Fruit fly (Drosophila melanogaster): ENCODE measurements around the gene CG42394.

The CG42394 gene

DNA sequence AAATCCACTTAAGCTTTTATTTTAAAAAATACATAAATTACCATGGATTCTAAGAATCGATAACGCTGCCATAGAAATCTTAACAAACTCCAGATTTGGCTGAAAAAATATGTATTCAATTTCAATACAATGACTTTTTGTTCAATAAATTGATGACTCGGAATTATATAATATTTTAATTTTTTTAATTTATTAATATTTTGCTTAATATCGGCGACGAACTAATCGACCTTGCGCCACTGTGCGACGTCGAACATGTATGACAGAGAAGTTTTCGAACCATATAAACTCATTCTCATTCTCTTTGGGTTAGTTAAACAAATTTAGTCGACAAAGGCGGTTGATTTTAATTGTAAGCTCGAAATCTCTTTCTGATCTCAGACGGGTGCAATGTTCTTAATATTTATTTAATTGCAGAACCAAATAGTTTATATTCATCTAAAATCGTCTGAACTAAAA lies at the start of gene CG42394:
Gene CG42394, plus strand, starts transcription at position 311 of the 459 bp plus-strand sequence.
- peak; percentile 86 for TF ChIP-seq noc (tag; optimal IDR thresholded peaks at IDR 0.05)

DNA sequence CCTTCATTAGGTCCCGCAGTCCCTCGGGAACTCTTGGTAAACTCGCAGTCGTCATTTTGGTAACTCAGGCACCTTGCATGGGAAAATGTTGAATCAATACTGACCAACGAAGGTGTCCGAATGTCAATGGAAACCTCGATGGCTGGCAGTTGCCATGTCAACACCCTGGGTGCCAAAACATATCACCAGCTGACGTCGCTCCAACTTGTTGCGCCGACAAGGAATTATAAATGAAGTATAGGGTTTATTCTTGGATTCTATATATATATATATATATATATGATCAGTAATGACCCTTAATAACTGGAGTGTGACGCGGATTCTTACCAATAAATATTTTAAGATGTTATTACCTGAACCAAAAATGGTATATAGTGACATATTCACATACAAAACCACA lies 45.8 kb upstream of the CG42394 start, which contains the start of gene CG14692:
Gene CG14692, minus strand, starts transcription at position 101 of the 400 bp plus-strand sequence.
- no peak for TF ChIP-seq noc (tag; optimal IDR thresholded peaks at IDR 0.05)

DNA sequence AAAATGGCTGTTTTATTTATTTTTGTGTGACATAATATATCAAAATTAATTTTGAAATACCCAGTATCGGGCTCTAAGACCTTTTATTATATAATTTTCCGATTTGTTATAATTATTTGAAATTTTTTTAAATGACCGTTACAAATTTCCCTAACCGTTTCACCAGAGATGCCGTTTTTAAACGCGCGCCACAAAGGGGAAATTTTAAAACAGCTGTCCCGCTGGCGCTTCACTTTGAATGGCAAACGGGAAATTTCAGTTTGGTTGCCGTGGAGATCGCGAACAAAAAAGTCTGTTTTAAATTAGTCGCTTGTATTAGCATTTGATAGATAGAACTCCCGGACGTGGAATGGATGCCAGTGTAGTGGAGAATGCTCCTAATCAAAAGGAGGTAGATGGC lies 34.6 kb upstream of the CG42394 start, which contains the start of the genes CG14693 and TTLL15:
Gene CG14693, minus strand, starts transcription at position 16 of the 400 bp plus-strand sequence.
Gene TTLL15, plus strand, starts transcription at position 257 of the 400 bp plus-strand sequence.
- TF ChIP-seq noc (tag; optimal IDR thresholded peaks at IDR 0.05), result no peak

DNA sequence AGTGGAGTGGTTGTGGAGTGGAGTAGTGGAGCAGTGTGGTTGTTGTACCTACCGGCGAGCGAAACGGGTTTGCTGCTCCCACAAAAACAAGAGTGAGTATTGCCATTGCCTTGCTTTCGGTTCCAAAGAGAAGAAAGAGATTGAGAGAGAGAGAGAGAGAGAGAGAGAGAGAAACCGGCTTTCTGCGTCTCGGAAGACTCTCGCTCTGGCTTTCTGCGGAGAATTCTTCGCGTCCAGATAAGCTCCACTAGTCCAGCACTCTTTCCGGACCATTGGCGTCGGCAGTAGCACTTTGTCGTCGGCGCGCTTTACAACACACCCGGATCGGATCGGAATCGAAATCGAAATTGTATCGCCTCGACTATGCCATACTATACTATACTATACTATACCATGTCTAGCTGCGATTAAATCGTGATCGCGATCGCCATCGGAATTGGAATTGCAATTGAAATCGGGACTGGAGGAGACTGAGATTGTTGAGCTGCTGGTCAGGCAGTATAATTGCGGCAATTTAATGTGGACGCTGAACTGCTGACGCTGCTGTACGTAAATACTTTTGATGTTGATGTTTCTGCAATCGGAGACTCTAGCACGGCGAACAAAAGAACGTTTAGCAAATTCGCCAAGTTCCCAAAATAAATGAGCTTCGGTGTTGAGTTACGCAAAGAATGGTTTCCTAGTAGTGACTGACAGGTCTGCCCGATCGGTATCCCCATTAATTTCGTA lies 22.7 kb upstream of the CG42394 start, which contains the start of gene Cad86C:
Gene Cad86C, plus strand, starts transcription at position 284 of the 729 bp plus-strand sequence.
- no peak for TF ChIP-seq noc (tag; optimal IDR thresholded peaks at IDR 0.05)

DNA sequence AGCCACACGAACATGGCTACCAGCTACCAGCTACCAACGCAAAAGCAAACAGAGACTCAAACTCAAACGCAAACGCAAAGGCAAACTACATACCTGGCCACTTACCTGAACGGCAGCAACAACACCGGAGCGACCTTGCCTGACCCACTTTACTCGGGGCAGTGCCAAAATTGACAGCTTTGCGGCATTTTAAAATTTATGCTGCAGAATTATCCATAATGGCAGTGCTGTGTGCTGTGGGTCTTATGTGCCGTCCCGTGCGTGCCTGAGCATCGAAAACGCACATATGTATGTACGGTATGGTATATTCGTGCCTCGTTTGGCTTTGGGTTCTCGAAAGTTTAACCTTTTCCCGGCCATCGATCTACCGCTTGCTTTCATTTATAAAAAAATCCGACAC lies 20.9 kb upstream of the CG42394 start:
- TF ChIP-seq noc (tag; optimal IDR thresholded peaks at IDR 0.05), result no peak

DNA sequence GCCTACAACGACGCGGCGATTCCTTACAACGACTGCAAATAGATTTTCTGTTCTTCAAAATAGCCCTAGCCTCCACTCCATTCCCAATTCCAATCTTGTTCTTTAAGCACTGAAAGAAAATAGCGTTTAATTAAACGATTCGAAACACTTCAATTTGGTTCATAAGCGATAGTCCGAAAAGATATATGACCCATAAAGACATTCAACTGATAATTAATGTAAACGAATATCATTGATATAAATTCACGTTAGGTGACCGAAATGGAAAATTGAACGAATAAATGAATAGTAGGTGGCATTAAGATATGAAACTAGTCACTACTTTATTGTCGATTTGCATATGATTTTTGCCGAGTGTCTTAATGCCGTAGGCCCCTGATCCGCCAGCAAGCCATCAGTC lies 19.9 kb upstream of the CG42394 start:
- no peak for TF ChIP-seq noc (tag; optimal IDR thresholded peaks at IDR 0.05)

DNA sequence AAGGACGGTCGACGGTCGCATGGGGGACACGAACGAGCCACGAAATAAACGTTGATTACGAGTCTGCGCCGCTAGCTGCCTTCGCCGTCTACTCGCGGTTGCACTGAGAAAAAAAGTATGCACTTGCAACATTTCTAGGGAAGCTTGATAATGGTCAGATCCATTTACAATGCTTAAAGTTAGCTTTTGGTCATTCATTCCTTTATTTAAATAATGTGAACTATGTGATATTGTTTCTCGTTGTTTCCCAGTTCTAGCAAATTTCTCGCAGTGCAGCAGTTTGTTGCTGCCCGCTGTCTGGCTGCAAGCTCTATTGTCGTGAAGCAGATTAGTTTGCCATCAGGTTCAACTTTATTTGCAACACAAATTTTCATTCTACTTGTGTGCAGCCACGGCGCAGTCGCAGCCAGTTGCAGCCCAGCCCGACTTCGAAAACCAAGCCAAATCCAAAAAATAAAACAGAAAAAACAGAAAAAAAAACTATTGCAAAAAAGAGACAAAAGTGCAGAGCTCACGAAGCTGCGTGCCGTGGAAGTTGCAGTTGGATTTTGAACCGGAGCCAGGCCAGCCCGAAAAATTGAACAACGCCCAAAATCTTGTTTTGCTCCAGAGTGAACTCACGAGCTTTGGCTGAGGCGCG lies 17.0 kb upstream of the CG42394 start:
- no peak for TF ChIP-seq noc (tag; optimal IDR thresholded peaks at IDR 0.05)

DNA sequence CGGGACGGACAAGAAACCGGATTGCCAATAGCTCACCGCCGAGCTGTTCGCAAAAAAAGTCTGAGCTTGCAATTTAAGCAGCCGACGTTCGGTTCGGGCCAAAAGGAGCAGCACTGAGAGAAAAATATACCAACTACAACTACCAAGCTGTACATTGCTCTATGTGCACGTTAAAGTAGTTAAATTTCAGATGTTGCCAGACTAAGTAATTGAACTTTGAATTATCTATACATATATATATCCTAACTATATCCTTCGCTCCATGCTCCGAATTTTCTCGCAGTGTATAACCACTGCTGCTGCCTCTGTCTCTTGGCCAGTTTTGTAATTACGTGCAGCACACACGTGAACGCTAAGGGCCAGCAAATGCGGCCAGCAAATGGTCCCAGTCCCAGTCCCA lies 14.7 kb upstream of the CG42394 start:
- no peak for TF ChIP-seq noc (tag; optimal IDR thresholded peaks at IDR 0.05)

DNA sequence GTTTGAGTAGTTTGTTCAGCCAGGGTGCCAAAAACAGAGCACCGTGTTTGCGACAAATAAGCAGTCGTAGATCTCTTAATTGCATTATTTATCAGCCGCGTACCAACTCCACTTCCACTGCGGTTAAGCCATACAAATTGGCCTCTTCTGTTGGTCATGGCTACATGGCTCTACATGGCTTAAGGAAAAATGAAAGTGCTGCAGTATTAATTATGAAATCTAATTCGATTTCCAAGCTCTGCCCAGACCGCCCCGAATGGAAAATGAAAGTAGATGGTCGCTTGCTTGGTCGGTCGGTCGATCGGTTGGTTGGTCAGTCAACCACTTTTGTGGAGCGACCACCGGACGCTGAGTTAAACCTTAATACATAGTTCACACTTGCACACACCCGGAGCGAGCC lies 12.7 kb upstream of the CG42394 start:
- TF ChIP-seq noc (tag; optimal IDR thresholded peaks at IDR 0.05), result no peak

DNA sequence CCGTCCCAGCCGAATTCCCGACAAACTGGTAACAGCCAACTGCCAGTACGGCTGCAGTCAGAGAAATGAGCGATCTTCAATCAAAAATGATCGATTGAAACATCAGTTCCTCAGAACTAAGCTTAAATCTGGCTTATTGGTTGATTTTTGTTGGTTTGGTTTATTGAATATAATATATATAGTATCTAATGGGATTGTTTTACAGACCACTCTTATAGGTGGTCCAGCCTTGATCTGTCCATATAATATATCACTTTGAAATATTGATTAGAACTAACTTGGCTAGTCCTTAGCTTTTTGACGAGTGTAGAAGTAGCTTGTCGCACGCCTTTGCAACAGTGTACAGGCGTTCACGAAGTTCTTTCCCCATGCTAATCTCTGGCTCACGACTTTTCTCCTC lies 7.2 kb upstream of the CG42394 start:
- TF ChIP-seq noc (tag; optimal IDR thresholded peaks at IDR 0.05), result no peak

DNA sequence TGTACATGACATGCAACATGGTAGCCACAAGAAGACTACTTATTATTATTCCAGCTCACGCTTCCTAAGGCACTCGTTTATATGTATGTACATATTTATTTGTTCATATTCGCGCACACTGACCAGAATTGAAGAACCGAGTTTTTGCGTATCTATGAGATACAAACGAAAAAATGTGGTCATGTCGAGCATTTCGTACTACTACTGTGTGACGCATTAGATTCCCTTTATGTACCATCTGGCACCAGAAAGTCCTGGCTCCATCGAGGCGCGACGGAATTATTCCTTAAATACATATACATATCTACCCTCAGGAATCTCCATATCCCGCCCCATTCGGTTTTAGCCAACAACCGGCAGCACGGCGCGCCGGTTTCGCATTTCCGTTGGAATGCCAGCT lies 1.0 kb downstream of the CG42394 start:
- no peak for TF ChIP-seq noc (tag; optimal IDR thresholded peaks at IDR 0.05)

DNA sequence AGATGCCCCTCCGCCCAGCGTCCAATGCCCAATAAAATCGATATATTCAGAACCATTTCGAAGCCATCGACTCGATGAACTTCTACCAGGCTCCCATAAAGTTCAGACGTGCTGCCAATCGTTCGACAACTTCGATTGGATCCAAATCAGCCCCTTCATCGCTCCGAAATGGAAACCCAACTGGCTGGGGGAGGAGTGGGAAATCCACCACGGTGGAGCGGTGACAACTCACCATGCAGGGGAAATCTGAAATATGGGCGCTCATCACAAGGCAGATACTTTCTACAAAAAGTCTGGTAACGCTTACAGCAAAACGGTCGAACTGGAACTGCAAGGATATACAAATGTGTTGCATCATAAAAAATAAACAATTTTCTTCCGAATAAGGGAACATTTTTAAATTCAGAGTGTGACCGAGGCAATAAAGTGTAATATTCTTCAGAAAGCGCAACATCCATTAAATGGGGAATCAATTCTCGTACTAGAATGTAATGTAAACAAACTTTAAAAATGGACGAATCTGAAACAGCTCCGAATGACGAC lies 2.7 kb downstream of the CG42394 start, which contains the start of gene CG4565:
Gene CG4565, plus strand, starts transcription at position 493 of the 543 bp plus-strand sequence.
- no peak for TF ChIP-seq noc (tag; optimal IDR thresholded peaks at IDR 0.05)

DNA sequence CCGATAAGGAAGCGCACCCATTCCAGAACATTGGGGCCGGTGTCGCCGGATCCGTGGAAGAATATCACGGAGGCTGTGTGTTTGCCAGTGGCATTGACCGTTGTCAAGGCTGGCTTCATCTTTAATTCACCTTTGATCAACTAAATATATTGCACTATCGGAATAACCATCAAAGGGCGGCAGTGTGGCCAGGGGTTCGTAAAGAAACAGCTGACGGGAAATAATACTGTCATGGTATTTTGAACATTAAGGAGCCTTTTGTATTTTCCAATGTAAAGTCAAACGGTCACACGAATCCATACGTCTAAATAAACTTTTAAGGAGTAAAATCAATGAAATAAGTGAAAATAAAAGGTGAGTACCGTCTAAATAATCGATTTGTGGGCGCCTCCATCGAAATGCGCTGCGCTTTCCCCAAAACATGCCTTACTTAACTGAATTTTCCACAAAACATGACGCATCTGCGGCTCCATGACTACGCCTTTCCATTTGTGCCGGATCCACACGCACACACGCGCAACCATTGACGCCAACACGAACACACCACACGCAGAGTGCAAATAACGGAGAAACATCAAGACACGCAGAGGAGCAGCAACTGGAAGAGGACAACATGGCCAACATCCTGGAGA lies 4.7 kb downstream of the CG42394 start, which contains the start of the genes CG6567 and CG4511:
Gene CG6567, minus strand, starts transcription at position 209 of the 632 bp plus-strand sequence.
Gene CG4511, plus strand, starts transcription at position 259 of the 632 bp plus-strand sequence.
- peak; percentile 10 for TF ChIP-seq noc (tag; optimal IDR thresholded peaks at IDR 0.05)

DNA sequence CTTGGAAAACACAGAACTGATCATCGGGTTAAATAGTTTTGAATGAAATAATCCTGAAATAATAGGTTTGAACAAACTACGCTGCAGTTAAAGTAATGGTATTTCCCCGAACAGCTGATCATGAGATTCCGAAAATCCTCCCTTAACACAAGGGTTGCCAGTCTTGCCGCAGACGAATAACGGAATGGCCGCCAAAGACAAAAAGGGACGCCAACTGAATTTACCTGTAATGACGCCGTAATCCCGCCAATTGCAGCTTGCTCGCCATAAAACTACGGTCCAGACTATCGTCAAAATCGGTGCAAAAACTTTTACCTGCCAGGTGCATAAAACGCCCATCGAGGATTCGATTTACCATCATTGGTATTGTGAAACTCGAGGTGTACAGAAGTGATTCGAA lies 7.0 kb downstream of the CG42394 start, which contains the start of gene CG4570:
Gene CG4570, plus strand, starts transcription at position 190 of the 400 bp plus-strand sequence.
- TF ChIP-seq noc (tag; optimal IDR thresholded peaks at IDR 0.05), result no peak

DNA sequence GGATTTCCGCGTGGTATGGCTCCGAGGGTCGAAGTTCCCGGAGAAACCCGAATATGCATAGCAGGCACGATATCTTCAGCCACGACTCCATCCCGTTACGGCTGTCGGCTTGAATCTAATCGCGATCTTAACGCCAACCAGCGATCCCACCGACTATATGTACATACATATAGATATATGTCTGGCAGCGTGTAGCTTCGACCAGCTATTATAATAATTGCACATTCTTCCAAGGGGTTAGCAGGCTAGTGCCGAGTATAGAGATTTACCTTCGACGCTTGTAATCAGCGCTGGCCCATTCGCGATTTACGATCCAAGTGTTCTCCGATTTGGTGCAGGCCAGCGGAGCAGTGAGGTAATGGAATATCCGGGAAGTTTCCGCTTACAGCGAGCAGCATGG lies 10.1 kb downstream of the CG42394 start, which contains the start of gene CG14694:
Gene CG14694, minus strand, starts transcription at position 101 of the 400 bp plus-strand sequence.
- no peak for TF ChIP-seq noc (tag; optimal IDR thresholded peaks at IDR 0.05)

All from whole organism, larva.